Worm (Caenorhabditis elegans) whole organism, young adult: Measurements from ENCODE around the gene ugt-47.
"Not testable (repeated sequence)": the region's sequence is repeated elsewhere in the genome, so short reads cannot be mapped to it uniquely, and the experiment has no call there.

Source experiments
- F52B5.7 ChIP-seq: sonication (generic microtip); optimal IDR thresholded peaks from 2 replicates; lab custom pipeline; 2016; ENCODE audit warnings: mild to moderate bottlenecking, missing genetic modification characterization, missing compliant biosample characterization
- repo-1 ChIP-seq: sonication (generic microtip); optimal IDR thresholded peaks from 2 replicates; lab custom pipeline; 2017; ENCODE audit warnings: mild to moderate bottlenecking, missing genetic modification characterization, missing compliant biosample characterization

DNA sequence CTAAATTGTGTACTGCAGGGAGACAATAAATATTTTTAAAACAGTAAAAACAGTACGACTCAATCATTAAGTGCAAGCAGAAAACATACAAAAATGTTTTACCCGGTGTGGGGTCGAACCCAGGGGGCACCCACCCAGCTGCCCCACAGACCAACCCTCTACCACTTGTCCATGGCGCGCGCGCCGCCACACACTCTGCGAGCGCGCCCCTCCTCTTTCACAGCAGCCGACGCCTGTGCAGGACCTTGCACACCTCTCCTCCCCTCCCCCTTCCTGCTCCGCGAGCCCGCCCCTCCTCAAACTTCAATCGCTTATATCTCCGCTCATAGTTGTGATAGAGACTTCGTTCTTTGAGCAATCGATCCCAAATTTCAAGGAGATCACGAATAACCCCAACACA lies 40.2 kb upstream of the ugt-47 start:
- TF ChIP-seq F52B5.7, repo-1: not testable (repeated sequence)
